Worm (Caenorhabditis elegans) whole organism, midembryonic: ENCODE results near the gene cuc-1.

Source experiments
- T22C8.4 ChIP-seq: fragments of 200-800 bp; sonication (Bioruptor generic); IDR thresholded peaks from 2 replicates; pipeline ENCODE4 v1.3.6; 2022; ENCODE audit warnings: missing genetic modification characterization, missing compliant biosample characterization
- klf-2 ChIP-seq: fragments of 200-800 bp; sonication (Bioruptor generic); conservative IDR thresholded peaks from 2 replicates; pipeline ENCODE4 v1.3.6; 2022; ENCODE audit warnings: missing genetic modification reagents, missing genetic modification characterization, missing compliant biosample characterization

DNA sequence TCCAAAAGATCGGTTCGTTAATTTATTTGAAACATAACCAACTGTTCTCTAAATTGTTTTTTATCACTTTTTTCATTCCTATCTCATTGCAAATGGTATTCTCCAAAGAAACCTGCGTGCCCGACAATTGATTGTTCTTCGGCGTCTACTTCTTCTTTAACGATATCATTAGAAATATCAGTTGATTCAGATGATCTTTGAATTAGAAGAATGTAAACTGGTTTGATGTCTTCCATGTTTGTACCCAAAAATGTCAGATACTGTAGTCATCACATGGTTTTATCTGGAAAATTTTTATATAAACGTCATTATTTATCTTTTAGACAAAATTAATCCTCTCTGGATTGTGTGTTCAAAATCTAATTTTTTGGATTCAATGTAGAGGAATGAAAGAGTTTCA, 36.9 kb upstream of the cuc-1 start:
- TF ChIP-seq klf-2 (GFP tag; lab: Robert Waterston, UW), result no peak
- TF ChIP-seq T22C8.4 (GFP tag; lab: Robert Waterston, UW), result no peak
